Fruit fly (Drosophila melanogaster) whole organism, wandering third instar larva: ENCODE data around the gene Or82a.

Experiments used
- Abd-B ChIP-seq: fragments of >200 bp; optimal IDR thresholded peaks from 2 replicates; lab custom pipeline; 2017; ENCODE audit warnings: missing biosample characterization, missing genetic modification characterization
- CG32264 ChIP-seq: fragments of 200-800 bp; sonication (Bioruptor generic); optimal IDR thresholded peaks from 2 replicates; lab custom pipeline; 2016; ENCODE audit warnings: missing biosample characterization, missing genetic modification characterization
- CG9705 ChIP-seq: fragments of 200-800 bp; sonication (Bioruptor generic); optimal IDR thresholded peaks from 2 replicates; lab custom pipeline; 2018; ENCODE audit warnings: missing biosample characterization, mild to moderate bottlenecking, missing genetic modification characterization
- CrebA ChIP-seq: fragments of 200-800 bp; sonication (Bioruptor generic); optimal IDR thresholded peaks from 2 replicates; lab custom pipeline; 2016; ENCODE audit warnings: missing biosample characterization, mild to moderate bottlenecking, missing genetic modification characterization, borderline replicate concordance
- Dfd ChIP-seq: fragments of >200 bp; optimal IDR thresholded peaks from 2 replicates; lab custom pipeline; 2017; ENCODE audit warnings: missing biosample characterization, missing genetic modification characterization
- Dif ChIP-seq: fragments of 200-275, 200-300 bp; sonication (Bioruptor generic); optimal IDR thresholded peaks from 2 replicates; lab custom pipeline; 2018; ENCODE audit warnings: missing biosample characterization, missing genetic modification characterization; ENCODE audit not compliant: partially characterized antibody
- GATAd ChIP-seq: sonication (Bioruptor generic); optimal IDR thresholded peaks from 2 replicates; lab custom pipeline; 2016; ENCODE audit warnings: missing biosample characterization, missing genetic modification characterization
- HLH106 ChIP-seq: fragments of 200-800 bp; optimal IDR thresholded peaks from 3 replicates; lab custom pipeline; 2019; ENCODE audit warnings: missing biosample characterization, mild to moderate bottlenecking, missing genetic modification characterization, moderate library complexity
- Hnf4 ChIP-seq: fragments of 200-800 bp; sonication (Bioruptor generic); optimal IDR thresholded peaks from 2 replicates; lab custom pipeline; 2016; ENCODE audit warnings: missing biosample characterization, mild to moderate bottlenecking, missing genetic modification characterization
- Hr78 ChIP-seq: fragments of >200 bp; optimal IDR thresholded peaks from 2 replicates; lab custom pipeline; 2017; ENCODE audit warnings: missing biosample characterization, missing genetic modification characterization
- Hr83 ChIP-seq: fragments of 200-300 bp; sonication (Bioruptor generic); optimal IDR thresholded peaks from 2 replicates; lab custom pipeline; 2016; ENCODE audit warnings: missing biosample characterization, mild to moderate bottlenecking, missing genetic modification characterization, moderate library complexity; ENCODE audit not compliant: poor library complexity, severe bottlenecking
- Jra ChIP-seq: sonication (Bioruptor generic); optimal IDR thresholded peaks from 2 replicates; lab custom pipeline; 2016; ENCODE audit warnings: missing biosample characterization, missing genetic modification characterization
- Mio ChIP-seq: sonication (Bioruptor generic); optimal IDR thresholded peaks from 2 replicates; lab custom pipeline; 2016; ENCODE audit warnings: missing biosample characterization, missing genetic modification characterization
- Myc ChIP-seq: fragments of >200 bp; optimal IDR thresholded peaks from 2 replicates; lab custom pipeline; 2017
- N ChIP-seq: fragments of >200 bp; optimal IDR thresholded peaks from 2 replicates; lab custom pipeline; 2018; ENCODE audit warnings: missing biosample characterization, missing external identifiers, missing genetic modification characterization
- OdsH ChIP-seq: fragments of 200-800 bp; sonication (Bioruptor generic); optimal IDR thresholded peaks from 2 replicates; lab custom pipeline; 2016; ENCODE audit warnings: missing biosample characterization, mild to moderate bottlenecking, missing genetic modification characterization
- Rel ChIP-seq, 2 experiments: fragments of 200-800 bp; sonication (Bioruptor generic) in 1 of 2; optimal IDR thresholded peaks; 2 replicates in 1 of 2; 3 replicates in 1 of 2; lab custom pipeline; 2016 to 2019; ENCODE audit warnings: mild to moderate bottlenecking in 2 of 2, missing biosample characterization in 2 of 2, missing genetic modification characterization in 2 of 2, moderate library complexity in 1 of 2
- Sp1 ChIP-seq: fragments of 200-800 bp; sonication (Bioruptor generic); optimal IDR thresholded peaks from 3 replicates; lab custom pipeline; 2019; ENCODE audit warnings: missing biosample characterization, mild to moderate bottlenecking, missing genetic modification characterization, moderate library complexity
- Vsx2 ChIP-seq: fragments of 200-300, 225-300 bp; sonication (Bioruptor generic); optimal IDR thresholded peaks from 2 replicates; lab custom pipeline; 2018; ENCODE audit warnings: missing biosample characterization, missing genetic modification characterization; ENCODE audit not compliant: partially characterized antibody
- br ChIP-seq: fragments of 200-800 bp; sonication (Bioruptor generic); optimal IDR thresholded peaks from 2 replicates; lab custom pipeline; 2016; ENCODE audit warnings: missing biosample characterization, missing genetic modification characterization
- brk ChIP-seq: fragments of 200-800 bp; sonication (Bioruptor generic); optimal IDR thresholded peaks from 2 replicates; lab custom pipeline; 2016; ENCODE audit warnings: missing biosample characterization, mild to moderate bottlenecking, missing genetic modification characterization
- dl ChIP-seq, 2 experiments: fragments of 175-275, 200-275 bp in 1 of 2; fragments of 200-275 bp in 1 of 2; sonication (Bioruptor generic); optimal IDR thresholded peaks; lab custom pipeline; 2018; ENCODE audit warnings: mild to moderate bottlenecking in 2 of 2, missing biosample characterization in 2 of 2, missing genetic modification characterization in 2 of 2, moderate library complexity in 2 of 2; ENCODE audit not compliant: partially characterized antibody in 2 of 2, insufficient read depth in 1 of 2
- dmrt93B ChIP-seq: fragments of 200-800 bp; sonication (Bioruptor generic); optimal IDR thresholded peaks from 2 replicates; lab custom pipeline; 2018; ENCODE audit warnings: missing biosample characterization, mild to moderate bottlenecking, missing genetic modification characterization
- dsf ChIP-seq: sonication (Bioruptor generic); optimal IDR thresholded peaks from 2 replicates; lab custom pipeline; 2016; ENCODE audit warnings: missing biosample characterization, missing genetic modification characterization, borderline replicate concordance
- ey ChIP-seq: fragments of 200-800 bp; sonication (Bioruptor generic); optimal IDR thresholded peaks from 2 replicates; lab custom pipeline; 2016; ENCODE audit warnings: missing biosample characterization, missing genetic modification characterization
- foxo ChIP-seq, 2 experiments: fragments of 200-800 bp; sonication (Bioruptor generic); optimal IDR thresholded peaks; 2 replicates in 1 of 2; 3 replicates in 1 of 2; lab custom pipeline; 2016 to 2017; ENCODE audit warnings: missing biosample characterization in 2 of 2, missing genetic modification characterization in 2 of 2
- fru ChIP-seq: fragments of 200-800 bp; sonication (Bioruptor generic); optimal IDR thresholded peaks from 3 replicates; lab custom pipeline; 2016; ENCODE audit warnings: missing biosample characterization, mild to moderate bottlenecking, missing genetic modification characterization
- h ChIP-seq: fragments of 200-800 bp; sonication (Bioruptor generic); optimal IDR thresholded peaks from 3 replicates; lab custom pipeline; 2016; ENCODE audit warnings: missing biosample characterization, mild to moderate bottlenecking, missing genetic modification characterization
- jim ChIP-seq: fragments of 175-275, 200-325 bp; sonication (Bioruptor generic); optimal IDR thresholded peaks from 2 replicates; lab custom pipeline; 2016; ENCODE audit warnings: missing biosample characterization, mild to moderate bottlenecking, missing genetic modification characterization
- lola ChIP-seq: fragments of >200 bp; optimal IDR thresholded peaks from 2 replicates; lab custom pipeline; 2017; ENCODE audit warnings: missing biosample characterization, missing genetic modification characterization
- pan ChIP-seq: fragments of >200 bp; optimal IDR thresholded peaks from 2 replicates; lab custom pipeline; 2017
- psq ChIP-seq: fragments of 200-800 bp; sonication (Bioruptor generic); optimal IDR thresholded peaks from 3 replicates; lab custom pipeline; 2017; ENCODE audit warnings: missing biosample characterization, mild to moderate bottlenecking, missing genetic modification characterization, moderate library complexity
- rgr ChIP-seq: fragments of 200-800 bp; sonication (Bioruptor generic); optimal IDR thresholded peaks from 3 replicates; lab custom pipeline; 2016; ENCODE audit warnings: missing biosample characterization, mild to moderate bottlenecking, missing genetic modification characterization
- sage ChIP-seq: fragments of 200-800 bp; sonication (Bioruptor generic); optimal IDR thresholded peaks from 2 replicates; lab custom pipeline; 2016; ENCODE audit warnings: missing biosample characterization, mild to moderate bottlenecking, missing genetic modification characterization
- sv ChIP-seq: fragments of 200-800 bp; sonication (Bioruptor generic); optimal IDR thresholded peaks from 3 replicates; lab custom pipeline; 2016; ENCODE audit warnings: missing biosample characterization, missing genetic modification characterization
- tai ChIP-seq: sonication (Bioruptor generic); optimal IDR thresholded peaks from 2 replicates; lab custom pipeline; 2016; ENCODE audit warnings: missing biosample characterization, missing genetic modification characterization
- usp ChIP-seq: fragments of >200 bp; optimal IDR thresholded peaks from 2 replicates; lab custom pipeline; 2017; ENCODE audit warnings: missing biosample characterization, missing genetic modification characterization
- woc ChIP-seq: sonication (Bioruptor generic); optimal IDR thresholded peaks from 2 replicates; lab custom pipeline; 2016; ENCODE audit warnings: missing biosample characterization, mild to moderate bottlenecking, missing genetic modification characterization

Gene Or82a

DNA sequence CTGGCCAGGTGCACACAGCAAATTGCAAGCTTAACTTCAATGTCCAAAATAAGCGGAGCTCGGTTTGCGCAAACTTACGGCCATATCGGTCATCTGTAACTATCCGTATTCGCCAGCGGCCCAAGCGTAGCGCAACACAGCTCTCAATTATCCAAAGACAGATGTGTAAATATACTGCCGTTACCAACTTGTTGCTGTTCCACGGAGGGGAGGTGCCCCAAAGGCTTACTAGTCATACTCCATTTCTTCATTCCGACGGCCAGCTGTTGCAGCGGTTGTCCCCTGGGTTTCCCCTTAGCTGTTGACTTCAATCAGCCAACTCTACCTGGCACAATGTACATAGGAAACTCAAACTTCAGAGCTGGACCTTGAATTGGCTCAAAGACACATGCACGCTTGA is 36.7 kb upstream of the Or82a start, which contains the start of gene CG31516:
Gene CG31516, minus strand, starts transcription at position 101 of the 400 bp plus-strand sequence.
- TF ChIP-seq Rel (GFP tag; optimal IDR thresholded peaks at IDR 0.05; lab: Kevin White, UChicago) (no peak), Rel (tag; optimal IDR thresholded peaks at IDR 0.05; lab: Kevin White, UChicago) (peak; percentile 83), woc (GFP tag; lab: Kevin White, UChicago) (no peak)

DNA sequence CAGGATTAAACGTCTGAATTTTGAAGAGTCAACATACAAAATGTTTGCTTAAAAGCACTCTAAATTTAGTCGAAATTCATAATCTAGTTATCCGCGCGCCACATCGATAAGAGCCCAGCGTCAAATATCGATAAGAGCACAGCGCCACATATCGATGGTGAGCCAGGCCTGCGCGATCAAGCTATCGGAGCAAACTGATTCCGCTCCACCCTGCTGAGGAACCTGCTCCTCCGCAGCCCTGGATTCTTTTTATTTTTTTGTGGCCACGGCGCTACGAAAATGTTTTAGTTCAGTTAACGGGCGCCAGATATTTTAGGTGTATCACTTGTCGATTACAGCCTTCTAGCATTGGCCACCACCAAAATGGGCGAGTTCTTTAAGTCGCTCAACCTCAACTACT is 36.0 kb upstream of the Or82a start:
- no peak for TF ChIP-seq N
- peak; percentile 29 for TF ChIP-seq h (GFP tag; lab: Kevin White, UChicago)
- TF ChIP-seq Rel (GFP tag; optimal IDR thresholded peaks at IDR 0.05; lab: Kevin White, UChicago): no peak
- peak; percentile 13 for TF ChIP-seq Rel (tag; optimal IDR thresholded peaks at IDR 0.05; lab: Kevin White, UChicago)
- TF ChIP-seq rgr: no peak
- TF ChIP-seq HLH106 (tag; lab: Kevin White, UChicago): peak; percentile 43
- peak; percentile 13 for TF ChIP-seq br (GFP tag; lab: Kevin White, UChicago)
- TF ChIP-seq Myc: peak; percentile 37
- TF ChIP-seq pan (lab: Kevin White, UChicago): no peak
- TF ChIP-seq Sp1 (GFP tag; lab: Kevin White, UChicago): peak; percentile 23
- no peak for TF ChIP-seq Dif (GFP tag; lab: Kevin White, UChicago)
- TF ChIP-seq Hr83 (GFP tag; lab: Kevin White, UChicago): peak; percentile 54
- TF ChIP-seq CG9705 (GFP tag; lab: Kevin White, UChicago): peak; percentile 16
- TF ChIP-seq foxo (GFP tag; optimal IDR thresholded peaks at IDR 0.05; lab: Kevin White, UChicago): peak in 1 of 2 experiments; percentile 43
- TF ChIP-seq ey (GFP tag; lab: Kevin White, UChicago): peak; percentile 9
- TF ChIP-seq sv (GFP tag; lab: Kevin White, UChicago): no peak
- no peak for TF ChIP-seq jim (GFP tag; lab: Kevin White, UChicago)
- TF ChIP-seq CrebA: no peak
- TF ChIP-seq OdsH: no peak

DNA sequence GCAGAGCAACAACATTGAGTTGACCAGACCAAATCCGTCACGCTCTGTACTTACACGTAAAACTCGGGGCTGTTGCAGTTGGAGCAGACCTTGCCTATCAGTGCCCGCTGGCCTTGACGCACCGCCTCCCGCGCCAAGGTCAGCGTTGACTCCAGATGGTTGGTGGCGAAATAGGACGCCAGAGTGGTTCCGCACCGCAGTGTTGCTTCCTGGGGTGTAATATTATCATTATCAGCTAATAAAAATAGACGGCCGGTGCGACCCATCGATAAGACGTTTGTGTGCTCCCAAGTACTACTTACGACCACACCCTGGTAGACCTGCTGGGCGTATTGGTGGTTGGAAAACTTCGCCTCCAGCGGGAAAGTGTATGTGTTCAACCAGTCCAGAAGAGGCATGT is 28.3 kb upstream of the Or82a start:
- TF ChIP-seq GATAd (GFP tag; lab: Kevin White, UChicago): no peak
- no peak for TF ChIP-seq ey (GFP tag; lab: Kevin White, UChicago)
- TF ChIP-seq sage: no peak
- TF ChIP-seq dl (GFP tag; optimal IDR thresholded peaks at IDR 0.05; lab: Kevin White, UChicago; ENCODE audit: insufficient read depth in 1 of 2, partially characterized antibody in 2 of 2): no peak
- no peak for TF ChIP-seq Myc
- no peak for TF ChIP-seq fru (GFP tag; lab: Kevin White, UChicago)
- no peak for TF ChIP-seq Rel (GFP tag; optimal IDR thresholded peaks at IDR 0.05; lab: Kevin White, UChicago)
- TF ChIP-seq Rel (tag; optimal IDR thresholded peaks at IDR 0.05; lab: Kevin White, UChicago): no peak
- TF ChIP-seq tai (GFP tag; lab: Kevin White, UChicago): no peak

DNA sequence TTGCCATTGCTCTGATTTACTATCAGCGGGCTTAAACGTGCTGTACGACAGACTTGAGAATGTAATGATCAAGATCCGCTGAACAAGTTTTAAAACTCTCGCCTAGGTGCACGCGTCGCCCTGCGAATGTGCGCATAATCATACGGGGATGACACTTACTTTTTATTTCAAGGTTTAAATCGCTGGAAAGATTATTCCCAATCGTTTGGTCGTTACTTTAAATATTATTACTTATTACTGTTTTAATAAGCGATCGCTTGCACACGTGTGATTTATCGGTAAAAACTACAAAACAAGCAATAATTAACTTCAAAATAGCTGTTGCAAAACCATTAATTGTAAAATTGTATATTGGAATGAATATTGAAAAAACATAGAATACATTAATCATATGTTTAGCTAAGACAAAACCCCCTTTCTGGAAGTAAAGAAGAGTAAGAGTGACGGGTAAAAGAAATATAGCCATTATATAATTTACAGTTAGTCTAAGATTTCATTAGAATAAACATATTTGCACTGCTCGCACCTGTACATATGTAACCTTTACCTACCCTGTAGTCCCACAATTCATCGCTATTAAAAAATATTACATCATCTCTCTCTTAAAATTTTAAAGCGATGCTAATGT is 27.5 kb upstream of the Or82a start, which contains the start of gene DhpD:
Gene DhpD, minus strand, starts transcription at position 102 of the 628 bp plus-strand sequence.
- TF ChIP-seq GATAd (GFP tag; lab: Kevin White, UChicago) (peak; percentile 38), Hr83 (GFP tag; lab: Kevin White, UChicago) (peak; percentile 92), N (peak; percentile 33), psq (GFP tag; lab: Kevin White, UChicago) (peak; percentile 74), foxo (GFP tag; optimal IDR thresholded peaks at IDR 0.05; lab: Kevin White, UChicago) (peak; percentile 25 to 91), Mio (GFP tag; lab: Kevin White, UChicago) (peak; percentile 41), usp (GFP tag; lab: Kevin White, UChicago) (no peak), Hnf4 (GFP tag; lab: Kevin White, UChicago) (peak; percentile 90), Hr78 (GFP tag; lab: Kevin White, UChicago) (no peak), Dfd (no peak), OdsH (peak; percentile 81), ey (GFP tag; lab: Kevin White, UChicago) (peak; percentile 81), sv (GFP tag; lab: Kevin White, UChicago) (peak; percentile 64), lola (GFP tag; lab: Kevin White, UChicago) (no peak), rgr (peak; percentile 91), dl (GFP tag; optimal IDR thresholded peaks at IDR 0.05; lab: Kevin White, UChicago; ENCODE audit: insufficient read depth in 1 of 2, partially characterized antibody in 2 of 2) (peak; percentile 38 to 77), CG32264 (GFP tag; lab: Kevin White, UChicago) (peak; percentile 63), Sp1 (GFP tag; lab: Kevin White, UChicago) (peak; percentile 89), fru (GFP tag; lab: Kevin White, UChicago) (peak; percentile 84), Jra (GFP tag; lab: Kevin White, UChicago) (peak; percentile 70), Rel (GFP tag; optimal IDR thresholded peaks at IDR 0.05; lab: Kevin White, UChicago) (no peak), Rel (tag; optimal IDR thresholded peaks at IDR 0.05; lab: Kevin White, UChicago) (peak; percentile 81), Myc (peak; percentile 42), sage (peak; percentile 85), dmrt93B (GFP tag; lab: Kevin White, UChicago) (peak; percentile 76), jim (GFP tag; lab: Kevin White, UChicago) (no peak), Dif (GFP tag; lab: Kevin White, UChicago) (peak; percentile 96), woc (GFP tag; lab: Kevin White, UChicago) (no peak), Abd-B (GFP tag; lab: Kevin White, UChicago) (no peak), br (GFP tag; lab: Kevin White, UChicago) (peak; percentile 88), brk (GFP tag; lab: Kevin White, UChicago) (no peak), h (GFP tag; lab: Kevin White, UChicago) (peak; percentile 90), HLH106 (tag; lab: Kevin White, UChicago) (peak; percentile 92), dsf (no peak), CrebA (no peak), Vsx2 (GFP tag; lab: Kevin White, UChicago) (peak; percentile 94)
